Worm (Caenorhabditis elegans) whole organism, L1 larva: ENCODE results near the gene C23G10.1.
A peak's percentile ranks its signal among the peaks of the same experiment; 100 is the strongest.

Source experiments
- F16B12.6 ChIP-seq: fragments of 150-350 bp; optimal IDR thresholded peaks from 2 replicates; lab custom pipeline; 2014; ENCODE audit warnings: missing biosample characterization, missing genetic modification characterization
- aly-2 ChIP-seq: fragments of 150-350 bp; optimal IDR thresholded peaks from 2 replicates; lab custom pipeline; 2014; ENCODE audit warnings: missing biosample characterization, missing genetic modification characterization
- ceh-63 ChIP-seq: fragments of 200-800 bp; sonication (Bioruptor generic); optimal IDR thresholded peaks from 2 replicates; lab custom pipeline; 2018; ENCODE audit warnings: mild to moderate bottlenecking, missing genetic modification characterization, missing compliant biosample characterization
- ceh-82 ChIP-seq, 3 experiments: fragments of 150-350 bp in 1 of 3; sonication (generic microtip) in 2 of 3; optimal IDR thresholded peaks; 2 replicates each; lab custom pipeline; 2014 to 2017; ENCODE audit warnings: missing biosample characterization in 3 of 3, missing genetic modification characterization in 3 of 3
- ceh-88 ChIP-seq: fragments of 200-800 bp; sonication (Bioruptor generic); IDR thresholded peaks from 2 replicates; pipeline ENCODE4 v1.3.6; 2022; ENCODE audit warnings: missing genetic modification characterization, missing compliant biosample characterization
- dpl-1 ChIP-seq, 3 experiments: fragments of 150-350 bp in 2 of 3; sonication (generic microtip) in 1 of 3; optimal IDR thresholded peaks; 2 replicates each; lab custom pipeline; 2014 to 2017; ENCODE audit warnings: missing biosample characterization in 3 of 3, missing genetic modification characterization in 3 of 3, missing genetic modification reagents in 3 of 3
- efl-1 ChIP-seq, 4 experiments: fragments of 150-350 bp; optimal IDR thresholded peaks in 3 of 4; peaks in 1 of 4; 1 replicate in 1 of 4; 2 replicates in 3 of 4; lab custom pipeline; 2014; ENCODE audit warnings: missing biosample characterization in 2 of 4, missing genetic modification characterization in 2 of 4, missing genetic modification reagents in 2 of 4
- egl-27 ChIP-seq, 2 experiments: fragments of 150-350 bp in 1 of 2; sonication (generic microtip); optimal IDR thresholded peaks; 3 replicates each; lab custom pipeline; 2017 to 2018; ENCODE audit warnings: missing biosample characterization in 2 of 2, missing genetic modification characterization in 2 of 2, missing genetic modification reagents in 2 of 2
- elt-2 ChIP-seq: sonication (generic microtip); optimal IDR thresholded peaks from 2 replicates; lab custom pipeline; 2016; ENCODE audit warnings: missing genetic modification characterization, mild to moderate bottlenecking, inconsistent platforms, missing compliant biosample characterization, missing genetic modification reagents
- fkh-8 ChIP-seq: sonication (generic microtip); optimal IDR thresholded peaks from 2 replicates; lab custom pipeline; 2016; ENCODE audit warnings: mild to moderate bottlenecking, missing genetic modification characterization, missing compliant biosample characterization
- fos-1 ChIP-seq: fragments of 150-350 bp; optimal IDR thresholded peaks from 2 replicates; lab custom pipeline; 2014; ENCODE audit warnings: missing biosample characterization, missing genetic modification characterization
- hlh-17 ChIP-seq: fragments of 200-800 bp; sonication (Bioruptor generic); optimal IDR thresholded peaks from 2 replicates; lab custom pipeline; 2018; ENCODE audit warnings: missing genetic modification characterization, mild to moderate bottlenecking, missing compliant biosample characterization, moderate library complexity, borderline replicate concordance
- isw-1 ChIP-seq: fragments of 200-800 bp; sonication (Bioruptor generic); IDR thresholded peaks from 2 replicates; pipeline ENCODE4 v1.3.6; 2022; ENCODE audit warnings: missing genetic modification characterization, missing compliant biosample characterization
- lin-15B ChIP-seq: fragments of 150-350 bp; sonication (generic microtip); optimal IDR thresholded peaks from 3 replicates; lab custom pipeline; 2014; ENCODE audit warnings: missing biosample characterization, missing genetic modification characterization
- lin-35 ChIP-seq, 2 experiments: fragments of 150-350 bp; optimal IDR thresholded peaks; 2 replicates each; lab custom pipeline; 2014; ENCODE audit warnings: missing biosample characterization in 2 of 2, missing genetic modification characterization in 2 of 2, missing genetic modification reagents in 2 of 2
- lin-39 ChIP-seq: fragments of 150-350 bp; optimal IDR thresholded peaks from 2 replicates; lab custom pipeline; 2014; ENCODE audit warnings: missing biosample characterization, missing genetic modification reagents, missing genetic modification characterization
- lsy-2 ChIP-seq, 2 experiments: fragments of 150-350 bp; optimal IDR thresholded peaks; 2 replicates each; lab custom pipeline; 2014; ENCODE audit warnings: missing biosample characterization in 2 of 2, missing genetic modification characterization in 2 of 2
- mdl-1 ChIP-seq, 2 experiments: fragments of 150-350 bp; optimal IDR thresholded peaks; 2 replicates each; lab custom pipeline; 2014 to 2017; ENCODE audit warnings: missing biosample characterization in 2 of 2, missing genetic modification characterization in 2 of 2, inconsistent platforms in 1 of 2
- mep-1 ChIP-seq: fragments of 150-350 bp; optimal IDR thresholded peaks from 2 replicates; lab custom pipeline; 2014; ENCODE audit warnings: missing biosample characterization, missing genetic modification characterization
- nhr-12 ChIP-seq: sonication (generic microtip); optimal IDR thresholded peaks from 2 replicates; lab custom pipeline; 2017; ENCODE audit warnings: missing biosample characterization, missing genetic modification characterization
- nhr-237 ChIP-seq: fragments of 150-350 bp; optimal IDR thresholded peaks from 2 replicates; lab custom pipeline; 2014; ENCODE audit warnings: missing biosample characterization, missing genetic modification characterization
- nhr-47 ChIP-seq: sonication (generic microtip); optimal IDR thresholded peaks from 2 replicates; lab custom pipeline; 2016; ENCODE audit warnings: mild to moderate bottlenecking, missing genetic modification characterization, moderate library complexity, missing compliant biosample characterization
- nhr-71 ChIP-seq: sonication (generic microtip); optimal IDR thresholded peaks from 2 replicates; lab custom pipeline; 2016; ENCODE audit warnings: mild to moderate bottlenecking, missing genetic modification characterization, moderate library complexity, missing compliant biosample characterization
- nhr-84 ChIP-seq: sonication (generic microtip); optimal IDR thresholded peaks from 2 replicates; lab custom pipeline; 2017; ENCODE audit warnings: missing biosample characterization, missing genetic modification characterization
- nhr-85 ChIP-seq: sonication (generic microtip); peaks from one replicate; lab custom pipeline; 2016; ENCODE audit warnings: missing genetic modification characterization, inconsistent platforms, missing compliant biosample characterization
- nhr-90 ChIP-seq: sonication (generic microtip); optimal IDR thresholded peaks from 2 replicates; lab custom pipeline; 2016; ENCODE audit warnings: mild to moderate bottlenecking, missing genetic modification characterization, missing compliant biosample characterization; ENCODE audit not compliant: poor library complexity
- pqm-1 ChIP-seq: sonication (generic microtip); optimal IDR thresholded peaks from 3 replicates; lab custom pipeline; 2017; ENCODE audit warnings: missing biosample characterization, missing genetic modification characterization
- rnt-1 ChIP-seq: sonication (generic microtip); optimal IDR thresholded peaks from 2 replicates; lab custom pipeline; 2016; ENCODE audit warnings: mild to moderate bottlenecking, missing genetic modification characterization, moderate library complexity, missing compliant biosample characterization
- skn-1 ChIP-seq: fragments of 150-350 bp; optimal IDR thresholded peaks from 2 replicates; lab custom pipeline; 2014; ENCODE audit warnings: missing biosample characterization, missing genetic modification characterization
- snu-23 ChIP-seq: sonication (generic microtip); optimal IDR thresholded peaks from 2 replicates; lab custom pipeline; 2016; ENCODE audit warnings: missing genetic modification characterization, missing compliant biosample characterization
- sptf-1 ChIP-seq: fragments of 150-350 bp; optimal IDR thresholded peaks from 2 replicates; lab custom pipeline; 2014; ENCODE audit warnings: missing biosample characterization, missing genetic modification characterization
- swsn-7 ChIP-seq: sonication (generic microtip); optimal IDR thresholded peaks from 2 replicates; lab custom pipeline; 2016; ENCODE audit warnings: missing genetic modification characterization, missing compliant biosample characterization
- tbx-2 ChIP-seq: sonication (generic microtip); optimal IDR thresholded peaks from 2 replicates; lab custom pipeline; 2016; ENCODE audit warnings: missing genetic modification characterization, missing compliant biosample characterization
- tlp-1 ChIP-seq: fragments of 150-350 bp; optimal IDR thresholded peaks from 2 replicates; lab custom pipeline; 2014; ENCODE audit warnings: missing biosample characterization, missing genetic modification characterization
- vab-15 ChIP-seq: sonication (generic microtip); optimal IDR thresholded peaks from 2 replicates; lab custom pipeline; 2017; ENCODE audit warnings: missing genotype, mild to moderate bottlenecking, missing genetic modification characterization, missing compliant biosample characterization
- xbp-1 ChIP-seq: sonication (generic microtip); optimal IDR thresholded peaks from 2 replicates; lab custom pipeline; 2016; ENCODE audit warnings: missing genetic modification characterization, missing compliant biosample characterization

C23G10.1 gene

ce11 chrIII:6245728-6246127 lies 36.6 kb downstream of the C23G10.1 start, which contains the start of gene bcas-2:
Gene bcas-2 (minus strand): TSS chrIII:6245828.
- TF ChIP-seq vab-15 (tag; lab: Kevin White, UChicago) (no peak), nhr-90 (tag; lab: Kevin White, UChicago) (no peak), mep-1 (tag; lab: Kevin White, UChicago) (no peak), tbx-2 (tag; lab: Kevin White, UChicago) (no peak), lin-35 (GFP tag; optimal IDR thresholded peaks at IDR 0.05; lab: Kevin White, UChicago) (no peak), elt-2 (no peak), snu-23 (GFP tag; lab: Kevin White, UChicago) (no peak), lin-39 (no peak), nhr-84 (tag; lab: Kevin White, UChicago) (no peak), fos-1 (tag; lab: Kevin White, UChicago) (no peak), skn-1 (tag; lab: Kevin White, UChicago) (no peak), pqm-1 (tag; lab: Kevin White, UChicago) (no peak), ceh-88 (no peak), swsn-7 (tag; lab: Kevin White, UChicago) (no peak), ceh-63 (GFP tag; lab: Kevin White, UChicago) (no peak), tlp-1 (tag; lab: Kevin White, UChicago) (no peak), ceh-82 (tag; optimal IDR thresholded peaks at IDR 0.05; lab: Kevin White, UChicago) (no peak)

DNA sequence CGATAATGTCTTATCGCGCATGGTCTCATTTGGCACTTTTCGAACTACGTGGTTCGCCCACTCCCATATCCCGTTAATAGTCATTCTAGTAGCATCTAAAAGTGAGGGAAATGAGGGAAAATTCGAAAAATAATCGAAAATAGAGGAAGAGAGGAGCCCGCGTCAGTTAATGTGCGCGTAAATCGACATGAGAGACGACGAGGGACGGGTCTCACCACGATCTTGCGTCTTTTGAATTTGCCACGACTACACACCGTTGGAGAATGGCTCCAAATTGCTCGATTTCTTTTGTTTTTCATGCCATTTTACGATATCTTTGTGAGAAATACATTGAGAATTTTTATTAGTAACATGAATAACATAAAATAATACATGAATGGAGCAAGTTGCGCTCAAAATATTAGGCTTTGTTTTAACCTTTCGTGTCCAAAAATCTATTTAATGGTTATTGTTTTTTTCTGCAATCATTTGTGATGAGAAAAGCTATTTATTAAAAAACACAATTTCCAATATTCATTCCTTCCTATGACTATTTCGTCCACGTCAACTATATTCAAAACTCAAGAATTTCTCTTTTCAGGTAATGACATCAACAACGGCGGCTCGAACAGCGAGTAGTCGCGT lies 39.1 kb downstream of the C23G10.1 start, which contains the start of the genes gen-1 and stt-3:
Gene gen-1 (minus strand): TSS at position 95 of the 624 bp plus-strand sequence.
Gene stt-3 (plus strand): TSS at position 574 of the 624 bp plus-strand sequence.
- peak; percentile 2 for TF ChIP-seq xbp-1 (tag; lab: Kevin White, UChicago)
- no peak for TF ChIP-seq isw-1 (GFP tag; lab: Robert Waterston, UW)
- TF ChIP-seq lin-35 (GFP tag; optimal IDR thresholded peaks at IDR 0.05; lab: Kevin White, UChicago) = peak; percentile 2 to 65
- no peak for TF ChIP-seq swsn-7 (tag; lab: Kevin White, UChicago)
- TF ChIP-seq nhr-12 (tag; lab: Kevin White, UChicago) = no peak
- no peak for TF ChIP-seq F16B12.6 (tag; lab: Kevin White, UChicago)
- TF ChIP-seq hlh-17 = no peak
- TF ChIP-seq lin-15B (tag; lab: Kevin White, UChicago) = peak; percentile 1
- peak; percentile 46 to 50 for TF ChIP-seq efl-1 (optimal IDR thresholded peaks at IDR 0.05; lab: Kevin White, UChicago)
- peak; percentile 21 to 90 for TF ChIP-seq efl-1 (GFP tag; optimal IDR thresholded peaks at IDR 0.05 in 1 of 2; lab: Kevin White, UChicago)
- no peak for TF ChIP-seq nhr-47 (tag; lab: Kevin White, UChicago)
- peak in 2 of 3 experiments; percentile 42 to 56 for TF ChIP-seq dpl-1 (GFP tag; optimal IDR thresholded peaks at IDR 0.05; lab: Kevin White, UChicago)
- TF ChIP-seq nhr-237 (tag; lab: Kevin White, UChicago) = no peak
- peak in 1 of 2 experiments; percentile 48 for TF ChIP-seq lsy-2 (tag; optimal IDR thresholded peaks at IDR 0.05; lab: Kevin White, UChicago)

ce11 chrIII:6251511-6251910 lies 42.4 kb downstream of the C23G10.1 start, which contains the start of gene amdh-1:
Gene amdh-1 (plus strand): TSS chrIII:6251811.
- no peak for TF ChIP-seq pqm-1 (tag; lab: Kevin White, UChicago)
- no peak for TF ChIP-seq sptf-1 (tag; lab: Kevin White, UChicago)
- no peak for TF ChIP-seq rnt-1 (tag; lab: Kevin White, UChicago)
- no peak for TF ChIP-seq mdl-1 (tag; optimal IDR thresholded peaks at IDR 0.05; lab: Kevin White, UChicago)
- TF ChIP-seq aly-2 (tag; lab: Kevin White, UChicago) = no peak
- no peak for TF ChIP-seq nhr-71 (tag; lab: Kevin White, UChicago)
- no peak for TF ChIP-seq nhr-85 (tag; lab: Kevin White, UChicago)
- TF ChIP-seq egl-27 (tag; optimal IDR thresholded peaks at IDR 0.05; lab: Kevin White, UChicago) = no peak
- no peak for TF ChIP-seq fkh-8 (tag; lab: Kevin White, UChicago)
- TF ChIP-seq, all 84 proteins: peak for 0
